Fruit fly (Drosophila melanogaster): ENCODE data around the gene abd-A.

The abd-A gene

dm6 chr3R:16837583-16838198 is 7.8 kb upstream of the abd-A start (continued):
- TF ChIP-seq zen (tag; optimal IDR thresholded peaks at IDR 0.05) (peak; percentile 73), az2 (GFP tag; optimal IDR thresholded peaks at IDR 0.05) (peak; percentile 41), sim (GFP tag; IDR thresholded peaks at IDR 0.05) (peak; percentile 43; the same call in 1 of the 2 replicates), ci (GFP tag; IDR thresholded peaks at IDR 0.05) (peak; percentile 68; the same call in 2 of the 3 replicates), CG4360 (GFP tag; IDR thresholded peaks at IDR 0.05) (no peak), CG3163 (GFP tag; optimal IDR thresholded peaks at IDR 0.05) (no peak), CG17359 (tag; optimal IDR thresholded peaks at IDR 0.05) (peak; percentile 74), CG6272 (GFP tag; IDR thresholded peaks at IDR 0.05) (no peak), Antp (GFP tag; optimal IDR thresholded peaks at IDR 0.05) (no peak), hkb (optimal IDR thresholded peaks at IDR 0.05) (no peak), hkb (GFP tag; IDR thresholded peaks at IDR 0.05) (peak; percentile 67), CG10366 (GFP tag; IDR thresholded peaks at IDR 0.05) (peak; percentile 64), CG12236 (GFP tag; optimal IDR thresholded peaks at IDR 0.05) (no peak), CG17612 (GFP tag; IDR thresholded peaks at IDR 0.05) (no peak), HLH3B (GFP tag; IDR thresholded peaks at IDR 0.05) (peak; percentile 75), sc (optimal IDR thresholded peaks at IDR 0.05) (no peak), sc (GFP tag; optimal IDR thresholded peaks at IDR 0.05) (peak; percentile 37), CG4730 (GFP tag; IDR thresholded peaks at IDR 0.05) (peak; percentile 25; the same call in 1 of the 2 replicates), hbn (GFP tag; IDR thresholded peaks at IDR 0.05; ENCODE audit: partially characterized antibody) (no peak), CG1529 (GFP tag; optimal IDR thresholded peaks at IDR 0.05) (no peak), CG5245 (GFP tag; optimal IDR thresholded peaks at IDR 0.05) (no peak), esg (GFP tag; conservative IDR thresholded peaks at IDR 0.05) (peak; percentile 36; the same call in 1 of the 2 replicates), CG10654 (GFP tag; optimal IDR thresholded peaks at IDR 0.05) (no peak), Deaf1 (tag; optimal IDR thresholded peaks at IDR 0.05) (peak; percentile 8), CG17361 (GFP tag; IDR thresholded peaks at IDR 0.05) (peak; percentile 70), CG10267 (tag; optimal IDR thresholded peaks at IDR 0.05) (peak; percentile 68), org-1 (GFP tag; optimal IDR thresholded peaks at IDR 0.05) (no peak), CG7556 (GFP tag; optimal IDR thresholded peaks at IDR 0.05) (peak; percentile 45), Atf-2 (GFP tag; optimal IDR thresholded peaks at IDR 0.05) (no peak), CG14667 (GFP tag; IDR thresholded peaks at IDR 0.05) (no peak), ac (GFP tag; optimal IDR thresholded peaks at IDR 0.05) (peak; percentile 11), Drgx (GFP tag; IDR thresholded peaks at IDR 0.05) (no peak), jumu (GFP tag; optimal IDR thresholded peaks at IDR 0.05) (no peak)

dm6 chr3R:16836021-16836420 is 6.2 kb upstream of the abd-A start:
- TF ChIP-seq Mrtf (GFP tag; IDR thresholded peaks at IDR 0.05), result no peak
- no peak for TF ChIP-seq Camta (GFP tag; optimal IDR thresholded peaks at IDR 0.05)
- TF ChIP-seq corto (GFP tag; optimal IDR thresholded peaks at IDR 0.05), result no peak
- peak; percentile 14 for TF ChIP-seq Nf-YB (GFP tag; optimal IDR thresholded peaks at IDR 0.05)
- peak; percentile 28 for TF ChIP-seq CG18262 (tag; optimal IDR thresholded peaks at IDR 0.05)
- no peak for TF ChIP-seq CG13894 (tag; optimal IDR thresholded peaks at IDR 0.05)
- peak; percentile 12 for TF ChIP-seq CG2712 (tag; optimal IDR thresholded peaks at IDR 0.05)
- TF ChIP-seq caup (GFP tag; optimal IDR thresholded peaks at IDR 0.05; ENCODE audit: severe bottlenecking), result no peak
- no peak for TF ChIP-seq CG14014 (GFP tag; IDR thresholded peaks at IDR 0.05)
- peak; percentile 9 for TF ChIP-seq CG15696 (tag; optimal IDR thresholded peaks at IDR 0.05)
- TF ChIP-seq Ets65A (GFP tag), result peak; percentile 82
- no peak for TF ChIP-seq bowl (GFP tag; IDR thresholded peaks at IDR 0.05)
- peak; percentile 62 for TF ChIP-seq sens (GFP tag)
- peak; percentile 16 for TF ChIP-seq unpg (GFP tag; optimal IDR thresholded peaks at IDR 0.05)
- TF ChIP-seq CG1233 (GFP tag; optimal IDR thresholded peaks at IDR 0.05), result no peak
- no peak for TF ChIP-seq Fer3 (tag; optimal IDR thresholded peaks at IDR 0.05)
- TF ChIP-seq CG32767 (GFP tag; IDR thresholded peaks at IDR 0.05), result no peak
- peak; percentile 41 for TF ChIP-seq abd-A (tag; optimal IDR thresholded peaks at IDR 0.05)
- peak; percentile 31; the same call in 1 of the 3 replicates for TF ChIP-seq row (GFP tag; IDR thresholded peaks at IDR 0.05)
- peak; percentile 35 for TF ChIP-seq CG10979 (tag; optimal IDR thresholded peaks at IDR 0.05)
- peak; percentile 2 for TF ChIP-seq CG17829 (tag; optimal IDR thresholded peaks at IDR 0.05)
